Worm (Caenorhabditis elegans) whole organism, L1 larva: ENCODE measurements around the gene mtg-1.

Experiments
- F16B12.6 ChIP-seq: fragments of 150-350 bp; optimal IDR thresholded peaks from 2 replicates; lab custom pipeline; 2014; ENCODE audit warnings: missing biosample characterization, missing genetic modification characterization
- aly-2 ChIP-seq: fragments of 150-350 bp; optimal IDR thresholded peaks from 2 replicates; lab custom pipeline; 2014; ENCODE audit warnings: missing biosample characterization, missing genetic modification characterization
- ama-1 ChIP-seq: fragments of 150-350 bp; optimal IDR thresholded peaks from 2 replicates; lab custom pipeline; 2014
- ets-5 ChIP-seq: fragments of 200-800 bp; sonication (Bioruptor generic); IDR thresholded peaks from 2 replicates; pipeline ENCODE4 v1.3.6; 2022; ENCODE audit warnings: missing genetic modification characterization, missing compliant biosample characterization
- isw-1 ChIP-seq: fragments of 200-800 bp; sonication (Bioruptor generic); IDR thresholded peaks from 2 replicates; pipeline ENCODE4 v1.3.6; 2022; ENCODE audit warnings: missing genetic modification characterization, missing compliant biosample characterization

The mtg-1 gene

DNA sequence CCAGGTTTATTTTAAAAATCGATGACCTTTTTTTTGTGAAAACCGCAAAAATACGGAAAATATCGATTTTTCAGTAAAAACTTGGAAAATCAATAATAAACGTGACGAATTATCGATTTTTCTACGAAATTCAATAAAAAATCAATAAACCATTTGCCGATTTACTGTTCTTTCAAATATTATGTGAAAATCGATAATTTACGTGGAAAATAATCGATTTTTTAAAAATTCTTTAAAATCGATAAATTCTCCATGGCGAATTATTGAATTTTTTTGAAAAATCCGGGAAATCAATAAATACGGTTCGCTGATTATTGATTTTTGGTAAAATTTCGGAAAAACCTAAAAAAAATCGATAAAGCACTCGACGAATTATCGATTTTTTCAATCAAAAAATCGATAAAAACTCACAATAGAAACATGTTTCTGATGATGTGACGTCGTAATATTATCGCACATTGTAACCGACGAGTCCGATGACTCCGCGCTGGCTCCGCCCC lies 50.7 kb downstream of the mtg-1 start:
- TF ChIP-seq ets-5 (GFP tag; lab: Robert Waterston, UW) = no peak
- no peak for TF ChIP-seq ama-1
- no peak for TF ChIP-seq aly-2 (tag; lab: Kevin White, UChicago)
- no peak for TF ChIP-seq F16B12.6 (tag; lab: Kevin White, UChicago)
- TF ChIP-seq isw-1 (GFP tag; lab: Robert Waterston, UW) = no peak
- TF ChIP-seq, all 84 proteins: peak for 0
